Worm (Caenorhabditis elegans): Measurements from ENCODE around the gene lars-1.

The lars-1 gene

ce11 chrIII:4187845-4188244 is 1.2 kb upstream of the lars-1 start, which contains the start of gene R74.2 (continued):
- TF ChIP-seq mel-28 (tag; optimal IDR thresholded peaks at IDR 0.05; ENCODE audit: borderline replicate concordance): no peak

ce11 chrIII:4181338-4181737 is 5.3 kb downstream of the lars-1 start, which contains the start of gene C16C10.1:
Gene C16C10.1 (minus strand): TSS chrIII:4181438.
- no peak for TF ChIP-seq fkh-3 (tag; optimal IDR thresholded peaks at IDR 0.05)
- 0 out of 2 replicates have a peak, but pooled peaks have one; percentile 20 for TF ChIP-seq aptf-3 (GFP tag; IDR thresholded peaks at IDR 0.05)

ce11 chrIII:4178564-4178963 is 8.0 kb downstream of the lars-1 start, which contains the start of gene C16C10.2:
Gene C16C10.2 (minus strand): TSS chrIII:4178664.
- 0 out of 2 replicates have a peak, but pooled peaks have one; percentile 27 for TF ChIP-seq hsf-1 (GFP tag; IDR thresholded peaks at IDR 0.05)
- no peak for TF ChIP-seq ztf-6 (GFP tag; IDR thresholded peaks at IDR 0.05)

ce11 chrIII:4176109-4176596 is 10.4 kb downstream of the lars-1 start, which contains the start of the genes hrde-1 and C16C10.13:
Gene hrde-1 (minus strand): TSS chrIII:4176159.
Gene C16C10.13 (plus strand): TSS chrIII:4176440.
- no peak for TF ChIP-seq die-1 (tag; optimal IDR thresholded peaks at IDR 0.05)
- no peak for TF ChIP-seq C06A6.2 (GFP tag; conservative IDR thresholded peaks at IDR 0.05)
- no peak for TF ChIP-seq F22D6.2 (tag; optimal IDR thresholded peaks at IDR 0.05)
- no peak for TF ChIP-seq snpc-4 (GFP tag; optimal IDR thresholded peaks at IDR 0.05)
- TF ChIP-seq snpc-4 (tag; optimal IDR thresholded peaks at IDR 0.05): peak in 1 of 4 experiments; percentile 56
- TF ChIP-seq nfya-1 (tag; optimal IDR thresholded peaks at IDR 0.05; ENCODE audit: borderline replicate concordance, insufficient read depth): no peak
- no peak for TF ChIP-seq tbx-9 (tag; optimal IDR thresholded peaks at IDR 0.05; ENCODE audit: borderline replicate concordance)
- peak; percentile 49 for TF ChIP-seq tbp1 (GFP tag; optimal IDR thresholded peaks at IDR 0.05)
- TF ChIP-seq nhr-27 (tag; optimal IDR thresholded peaks at IDR 0.05): no peak
- no peak for TF ChIP-seq cebp-2 (GFP tag; IDR thresholded peaks at IDR 0.05)
- no peak for TF ChIP-seq mel-28 (tag; optimal IDR thresholded peaks at IDR 0.05; ENCODE audit: borderline replicate concordance)
- TF ChIP-seq mcd-1 (GFP tag; IDR thresholded peaks at IDR 0.05): peak; percentile 89
- TF ChIP-seq hlh-26 (GFP tag; conservative IDR thresholded peaks at IDR 0.05): no peak
- peak; percentile 78 for TF ChIP-seq F33H1.4 (GFP tag; IDR thresholded peaks at IDR 0.05)
- no peak for TF ChIP-seq T26A5.8 (tag; optimal IDR thresholded peaks at IDR 0.05)
- peak; percentile 44; the same call in 1 of the 2 replicates for TF ChIP-seq Y53G8AR.9 (GFP tag; conservative IDR thresholded peaks at IDR 0.05)
- TF ChIP-seq B0261.1 (tag; optimal IDR thresholded peaks at IDR 0.05): no peak
- no peak for TF ChIP-seq nhr-179 (tag; optimal IDR thresholded peaks at IDR 0.05)
- TF ChIP-seq Y95B8A.8 (GFP tag; IDR thresholded peaks at IDR 0.05): peak; percentile 65; the same call in 1 of the 2 replicates
- no peak for TF ChIP-seq rec-8 (tag; optimal IDR thresholded peaks at IDR 0.05)
- 0 out of 2 replicates have a peak, but pooled peaks have one; percentile 17 for TF ChIP-seq attf-6 (GFP tag; IDR thresholded peaks at IDR 0.05)
- peak; percentile 21 for TF ChIP-seq rpc-1 (optimal IDR thresholded peaks at IDR 0.05)
- TF ChIP-seq rpc-1 (tag; optimal IDR thresholded peaks at IDR 0.05): no peak
- no peak for TF ChIP-seq repo-1 (tag; optimal IDR thresholded peaks at IDR 0.05)
- TF ChIP-seq hsf-1 (GFP tag; IDR thresholded peaks at IDR 0.05): peak; percentile 99
- TF ChIP-seq madf-10 (tag; optimal IDR thresholded peaks at IDR 0.05): no peak
- no peak for TF ChIP-seq Y53F4B.3 (GFP tag; IDR thresholded peaks at IDR 0.05)
- no peak for TF ChIP-seq attf-5 (GFP tag; optimal IDR thresholded peaks at IDR 0.05)
- TF ChIP-seq pbrm-1 (GFP tag; IDR thresholded peaks at IDR 0.05): peak; percentile 70
- peak; percentile 79 for TF ChIP-seq tlf-1 (GFP tag; optimal IDR thresholded peaks at IDR 0.05)
- TF ChIP-seq dpff-1 (tag; optimal IDR thresholded peaks at IDR 0.05): no peak
- TF ChIP-seq atf-7 (tag; optimal IDR thresholded peaks at IDR 0.05): no peak
- TF ChIP-seq him-1 (tag; optimal IDR thresholded peaks at IDR 0.05): peak; percentile 51
- TF ChIP-seq unc-62 (GFP tag; optimal IDR thresholded peaks at IDR 0.05): no peak
- TF ChIP-seq lsy-27 (tag; optimal IDR thresholded peaks at IDR 0.05; ENCODE audit: borderline replicate concordance, insufficient read depth): peak; percentile 21
- no peak for TF ChIP-seq F55B11.4 (tag; optimal IDR thresholded peaks at IDR 0.05; ENCODE audit: borderline replicate concordance, insufficient read depth)
- TF ChIP-seq C17E4.6 (GFP tag; IDR thresholded peaks at IDR 0.05): peak; percentile 66; the same call in 1 of the 2 replicates
- TF ChIP-seq xnd-1 (tag; optimal IDR thresholded peaks at IDR 0.05): peak; percentile 92
- no peak for TF ChIP-seq ztf-6 (GFP tag; IDR thresholded peaks at IDR 0.05)
- no peak for TF ChIP-seq B0035.1 (tag; optimal IDR thresholded peaks at IDR 0.05)
